Worm (Caenorhabditis elegans) whole organism, young adult: ENCODE results near the gene twk-16.

Experiments
- lag-1 ChIP-seq: fragments of 200-800 bp; sonication (Bioruptor generic); IDR thresholded peaks from 2 replicates; pipeline ENCODE4 v1.3.6; 2022; ENCODE audit warnings: missing genetic modification reagents, missing genetic modification characterization, missing compliant biosample characterization
- let-526 ChIP-seq: fragments of 200-800 bp; sonication (Bioruptor generic); IDR thresholded peaks from 2 replicates; pipeline ENCODE4 v1.3.6; 2022; ENCODE audit warnings: missing genetic modification reagents, missing genetic modification characterization, missing compliant biosample characterization

ce11 chrX:3089423-3089822 is 8.5 kb downstream of the twk-16 start, which contains the start of gene pccb-1:
- TF ChIP-seq let-526 (no peak), lag-1 (GFP tag; lab: Robert Waterston, UW) (no peak)
